Fruit fly (Drosophila melanogaster): ENCODE measurements around the gene CG5245.
A peak's percentile ranks its signal among the peaks of the same experiment; 100 is the strongest.

Gene CG5245

DNA sequence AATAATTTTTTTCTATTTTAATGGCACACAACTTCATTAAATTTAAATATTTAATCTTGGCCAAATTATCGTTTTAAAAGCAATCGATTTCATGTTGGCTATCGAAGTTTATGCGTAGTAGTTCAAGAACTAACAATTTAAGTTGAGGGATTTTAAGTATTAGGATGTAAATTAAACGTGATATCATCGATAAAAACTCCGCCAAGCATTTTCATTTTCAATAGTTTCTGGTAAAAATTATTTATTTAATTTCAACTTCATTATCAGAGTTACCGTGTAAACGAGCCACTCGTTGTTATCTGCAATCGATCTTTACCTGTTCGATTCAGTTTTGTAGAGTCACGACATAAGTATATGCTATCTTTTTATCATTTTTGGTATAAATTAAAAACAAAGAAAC lies 26.4 kb upstream of the CG5245 start (continued):
- peak; percentile 94 for TF ChIP-seq schlank (tag; optimal IDR thresholded peaks at IDR 0.05)
- peak; percentile 97 for TF ChIP-seq emc (GFP tag; optimal IDR thresholded peaks at IDR 0.05)
- TF ChIP-seq Abd-B (GFP tag; optimal IDR thresholded peaks at IDR 0.05): peak; percentile 94
- peak; percentile 97 for TF ChIP-seq CG9817 (tag; optimal IDR thresholded peaks at IDR 0.05)
- peak; percentile 81 for TF ChIP-seq Elba2 (GFP tag; optimal IDR thresholded peaks at IDR 0.05)
- TF ChIP-seq pfk (GFP tag; optimal IDR thresholded peaks at IDR 0.05): peak; percentile 76
- TF ChIP-seq CG4328 (GFP tag; optimal IDR thresholded peaks at IDR 0.05): peak; percentile 97
- TF ChIP-seq CG8359 (GFP tag; optimal IDR thresholded peaks at IDR 0.05; ENCODE audit: borderline replicate concordance): peak; percentile 92
- peak; percentile 86 for TF ChIP-seq Neu2 (GFP tag; optimal IDR thresholded peaks at IDR 0.05; ENCODE audit: borderline replicate concordance)
- peak; percentile 54 for TF ChIP-seq Poxn (GFP tag; IDR thresholded peaks at IDR 0.05)
- TF ChIP-seq Pdp1 (GFP tag; optimal IDR thresholded peaks at IDR 0.05): peak; percentile 94 to 96
- TF ChIP-seq tin (GFP tag; optimal IDR thresholded peaks at IDR 0.05): peak; percentile 100
- 0 out of 3 replicates have a peak, but pooled peaks have one; percentile 40 for TF ChIP-seq HLH4C (GFP tag; IDR thresholded peaks at IDR 0.05; ENCODE audit: partially characterized antibody)
- peak; percentile 71; the same call in 1 of the 2 replicates for TF ChIP-seq CkIIα-i1 (GFP tag; IDR thresholded peaks at IDR 0.05)
- TF ChIP-seq CG5953 (GFP tag; IDR thresholded peaks at IDR 0.05): peak; percentile 94
- TF ChIP-seq Hmr (GFP tag; optimal IDR thresholded peaks at IDR 0.05): peak; percentile 97
- no peak for TF ChIP-seq abd-A (tag; optimal IDR thresholded peaks at IDR 0.05)
- peak; percentile 86 for TF ChIP-seq Hey (tag; optimal IDR thresholded peaks at IDR 0.05)
- TF ChIP-seq CG18619 (GFP tag; optimal IDR thresholded peaks at IDR 0.05): peak; percentile 94
- no peak for TF ChIP-seq Tbp (GFP tag; optimal IDR thresholded peaks at IDR 0.05)
- TF ChIP-seq CG13424 (tag; optimal IDR thresholded peaks at IDR 0.05): peak; percentile 99
- peak; percentile 98 for TF ChIP-seq CG9727 (GFP tag; optimal IDR thresholded peaks at IDR 0.05)
- TF ChIP-seq Med (GFP tag): peak; percentile 99
- TF ChIP-seq tgo (GFP tag; IDR thresholded peaks at IDR 0.05): peak; percentile 95
- peak; percentile 93 for TF ChIP-seq vfl (GFP tag; optimal IDR thresholded peaks at IDR 0.05)
- TF ChIP-seq cato (GFP tag; optimal IDR thresholded peaks at IDR 0.05; ENCODE audit: borderline replicate concordance): peak; percentile 94
- peak; percentile 79 for TF ChIP-seq CG17612 (GFP tag; IDR thresholded peaks at IDR 0.05)
- peak; percentile 99 for TF ChIP-seq CG4854 (GFP tag; optimal IDR thresholded peaks at IDR 0.05)
- peak; percentile 96 for TF ChIP-seq CG14050 (GFP tag; IDR thresholded peaks at IDR 0.05)
- TF ChIP-seq ato (GFP tag; IDR thresholded peaks at IDR 0.05; ENCODE audit: partially characterized antibody): no peak
- peak; percentile 96 for TF ChIP-seq CG10959 (GFP tag; IDR thresholded peaks at IDR 0.05)
- TF ChIP-seq Vsx1 (GFP tag; optimal IDR thresholded peaks at IDR 0.05): peak; percentile 92
- TF ChIP-seq eve (GFP tag; optimal IDR thresholded peaks at IDR 0.05): no peak
- TF ChIP-seq chn (GFP tag; optimal IDR thresholded peaks at IDR 0.05): peak; percentile 95
- TF ChIP-seq sisA (GFP tag; IDR thresholded peaks at IDR 0.05): peak; percentile 89
- TF ChIP-seq her (GFP tag; optimal IDR thresholded peaks at IDR 0.05): peak; percentile 90
- peak; percentile 75 for TF ChIP-seq shn (GFP tag; optimal IDR thresholded peaks at IDR 0.05)
- TF ChIP-seq Taf1 (GFP tag; IDR thresholded peaks at IDR 0.05): peak; percentile 92
- peak; percentile 95 for TF ChIP-seq Aef1 (GFP tag; IDR thresholded peaks at IDR 0.05)
- TF ChIP-seq CG1529 (GFP tag; optimal IDR thresholded peaks at IDR 0.05): peak; percentile 96
- TF ChIP-seq CG4617 (GFP tag; optimal IDR thresholded peaks at IDR 0.05; ENCODE audit: borderline replicate concordance): peak; percentile 84
- TF ChIP-seq sim (GFP tag; IDR thresholded peaks at IDR 0.05): peak; percentile 98
- TF ChIP-seq bowl (GFP tag; IDR thresholded peaks at IDR 0.05): peak; percentile 95
- TF ChIP-seq CHES-1-like (GFP tag; optimal IDR thresholded peaks at IDR 0.05): peak; percentile 90
- TF ChIP-seq CG10147 (GFP tag; optimal IDR thresholded peaks at IDR 0.05): peak; percentile 100
- peak; percentile 85 for TF ChIP-seq dm (GFP tag; optimal IDR thresholded peaks at IDR 0.05)
- peak; percentile 94 for TF ChIP-seq CG6654 (GFP tag; optimal IDR thresholded peaks at IDR 0.05)
- TF ChIP-seq CG9215 (GFP tag; IDR thresholded peaks at IDR 0.05): peak; percentile 80; the same call in 1 of the 2 replicates
- no peak for TF ChIP-seq Sin3A (optimal IDR thresholded peaks at IDR 0.05)
- peak; percentile 76 for TF ChIP-seq ssp (GFP tag; IDR thresholded peaks at IDR 0.05)
- peak; percentile 72; the same call in 1 of the 2 replicates for TF ChIP-seq GATAe (GFP tag; conservative IDR thresholded peaks at IDR 0.05)

Measured in whole organism, embryonic.